Worm (Caenorhabditis elegans) whole organism, mixed stage, embryonic: ENCODE measurements around the gene Y57E12B.11.

ENCODE experiments used
- M03D4.4 ChIP-seq: sonication (generic microtip); optimal IDR thresholded peaks from 2 replicates; lab custom pipeline; 2017; ENCODE audit warnings: mild to moderate bottlenecking, missing genetic modification characterization, missing compliant biosample characterization
- blmp-1 ChIP-seq: fragments of 150-350 bp; optimal IDR thresholded peaks from 2 replicates; lab custom pipeline; 2014; ENCODE audit warnings: missing biosample characterization, missing genetic modification characterization
- ceh-39 ChIP-seq: fragments of 150-350 bp; optimal IDR thresholded peaks from 2 replicates; lab custom pipeline; 2014; ENCODE audit warnings: missing biosample characterization, missing genetic modification characterization
- ceh-43 ChIP-seq: fragments of 200-800 bp; sonication (Bioruptor generic); optimal IDR thresholded peaks from 2 replicates; lab custom pipeline; 2018; ENCODE audit warnings: mild to moderate bottlenecking, missing genetic modification characterization, moderate library complexity, missing compliant biosample characterization
- ceh-83 ChIP-seq: fragments of 200-800 bp; sonication (Bioruptor generic); optimal IDR thresholded peaks from 2 replicates; lab custom pipeline; 2018; ENCODE audit warnings: mild to moderate bottlenecking, missing genetic modification characterization, missing compliant biosample characterization
- ces-1 ChIP-seq: fragments of 150-350 bp; optimal IDR thresholded peaks from 2 replicates; lab custom pipeline; 2014; ENCODE audit warnings: missing biosample characterization, missing genetic modification reagents, missing genetic modification characterization
- cnd-1 ChIP-seq: fragments of 200-800 bp; sonication (Bioruptor generic); optimal IDR thresholded peaks from 2 replicates; lab custom pipeline; 2018; ENCODE audit warnings: mild to moderate bottlenecking, missing genetic modification characterization, missing compliant biosample characterization
- drap-1 ChIP-seq: fragments of 200-800 bp; sonication (Bioruptor generic); optimal IDR thresholded peaks from 3 replicates; lab custom pipeline; 2018; ENCODE audit warnings: mild to moderate bottlenecking, missing genetic modification characterization, missing compliant biosample characterization
- elt-3 ChIP-seq: fragments of 150-350 bp; optimal IDR thresholded peaks from 2 replicates; lab custom pipeline; 2014; ENCODE audit warnings: missing biosample characterization, missing genetic modification characterization
- ham-2 ChIP-seq: fragments of 200-800 bp; sonication (Bioruptor generic); optimal IDR thresholded peaks from 2 replicates; lab custom pipeline; 2018; ENCODE audit warnings: mild to moderate bottlenecking, missing genetic modification characterization, missing compliant biosample characterization
- hlh-1 ChIP-seq: fragments of 150-350 bp; optimal IDR thresholded peaks from 2 replicates; lab custom pipeline; 2014; ENCODE audit warnings: missing biosample characterization, missing genetic modification reagents, missing genetic modification characterization
- lin-13 ChIP-seq: fragments of 150-350 bp; optimal IDR thresholded peaks from 2 replicates; lab custom pipeline; 2014; ENCODE audit warnings: missing biosample characterization, missing genetic modification characterization
- lin-32 ChIP-seq: fragments of 200-800 bp; sonication (Bioruptor generic); optimal IDR thresholded peaks from 2 replicates; lab custom pipeline; 2018; ENCODE audit warnings: mild to moderate bottlenecking, missing genetic modification characterization, missing compliant biosample characterization
- lsy-2 ChIP-seq: fragments of 150-350 bp; optimal IDR thresholded peaks from 2 replicates; lab custom pipeline; 2014; ENCODE audit warnings: missing biosample characterization, missing genetic modification characterization
- mab-5 ChIP-seq: fragments of 150-350 bp; optimal IDR thresholded peaks from 2 replicates; lab custom pipeline; 2014; ENCODE audit warnings: missing biosample characterization, missing genetic modification characterization
- mep-1 ChIP-seq: fragments of 150-350 bp; optimal IDR thresholded peaks from 2 replicates; lab custom pipeline; 2017; ENCODE audit warnings: missing biosample characterization, missing genetic modification reagents, missing genetic modification characterization, inconsistent platforms
- mls-2 ChIP-seq: sonication (generic microtip); optimal IDR thresholded peaks from 2 replicates; lab custom pipeline; 2016; ENCODE audit warnings: mild to moderate bottlenecking, missing genetic modification characterization, moderate library complexity, missing compliant biosample characterization
- nhr-12 ChIP-seq: fragments of 150-350 bp; optimal IDR thresholded peaks from 2 replicates; lab custom pipeline; 2014; ENCODE audit warnings: missing biosample characterization, missing genetic modification characterization
- nhr-2 ChIP-seq: fragments of 150-350 bp; optimal IDR thresholded peaks from 2 replicates; lab custom pipeline; 2014; ENCODE audit warnings: missing biosample characterization, missing genetic modification characterization
- nhr-237 ChIP-seq: fragments of 150-350 bp; optimal IDR thresholded peaks from 2 replicates; lab custom pipeline; 2014; ENCODE audit warnings: missing biosample characterization, missing genetic modification characterization
- nhr-28 ChIP-seq: fragments of 150-350 bp; optimal IDR thresholded peaks from 2 replicates; lab custom pipeline; 2014; ENCODE audit warnings: missing biosample characterization, missing genetic modification characterization
- nhr-76 ChIP-seq: sonication (generic microtip); optimal IDR thresholded peaks from 2 replicates; lab custom pipeline; 2017; ENCODE audit warnings: missing biosample characterization, missing genetic modification characterization
- pha-4 ChIP-seq: fragments of 150-350 bp; optimal IDR thresholded peaks from 2 replicates; lab custom pipeline; 2018; ENCODE audit warnings: missing biosample characterization, missing genetic modification reagents, missing genetic modification characterization
- sem-2 ChIP-seq: fragments of 200-800 bp; sonication (Bioruptor generic); optimal IDR thresholded peaks from 2 replicates; lab custom pipeline; 2018; ENCODE audit warnings: mild to moderate bottlenecking, missing genetic modification characterization, missing compliant biosample characterization
- snpc-4 ChIP-seq: fragments of 150-350 bp; optimal IDR thresholded peaks from 2 replicates; lab custom pipeline; 2014; ENCODE audit warnings: missing biosample characterization, missing genetic modification characterization
- sptf-1 ChIP-seq: sonication (generic microtip); optimal IDR thresholded peaks from 2 replicates; lab custom pipeline; 2017; ENCODE audit warnings: mild to moderate bottlenecking, missing genetic modification characterization, moderate library complexity, missing compliant biosample characterization
- tbx-8 ChIP-seq: fragments of 200-800 bp; sonication (Bioruptor generic); optimal IDR thresholded peaks from 2 replicates; lab custom pipeline; 2018; ENCODE audit warnings: mild to moderate bottlenecking, missing genetic modification characterization, moderate library complexity, missing compliant biosample characterization
- unc-120 ChIP-seq: sonication (generic microtip); optimal IDR thresholded peaks from 2 replicates; lab custom pipeline; 2017; ENCODE audit warnings: missing genetic modification characterization, missing compliant biosample characterization; ENCODE audit not compliant: poor library complexity, severe bottlenecking
- unc-39 ChIP-seq: fragments of 150-350 bp; optimal IDR thresholded peaks from 2 replicates; lab custom pipeline; 2014; ENCODE audit warnings: missing biosample characterization, missing genetic modification characterization
- unc-62 ChIP-seq: fragments of 150-350 bp; optimal IDR thresholded peaks from 2 replicates; lab custom pipeline; 2014; ENCODE audit warnings: missing biosample characterization, missing genetic modification reagents, missing genetic modification characterization
- zip-8 ChIP-seq: fragments of 150-350 bp; optimal IDR thresholded peaks from 2 replicates; lab custom pipeline; 2014; ENCODE audit warnings: missing biosample characterization, missing genetic modification characterization

The Y57E12B.11 gene

ce11 chrV:6948225-6948624, 1.4 kb downstream of the Y57E12B.11 start, which contains the start of gene Y57E12B.1:
Gene Y57E12B.1, plus strand, starts transcription at chrV:6948525.
- TF ChIP-seq nhr-12 (tag; lab: Kevin White, UChicago) (no peak), ceh-83 (GFP tag; lab: Kevin White, UChicago) (no peak), ham-2 (GFP tag; lab: Kevin White, UChicago) (no peak), cnd-1 (tag; lab: Kevin White, UChicago) (no peak), blmp-1 (tag; lab: Kevin White, UChicago) (no peak), unc-39 (tag; lab: Kevin White, UChicago) (no peak), ceh-39 (tag; lab: Kevin White, UChicago) (no peak), nhr-28 (no peak), mab-5 (tag; lab: Kevin White, UChicago) (no peak), nhr-237 (tag; lab: Kevin White, UChicago) (no peak), zip-8 (tag; lab: Kevin White, UChicago) (no peak), elt-3 (tag; lab: Kevin White, UChicago) (no peak), nhr-76 (no peak), pha-4 (tag; lab: Kevin White, UChicago) (no peak), ceh-43 (GFP tag; lab: Kevin White, UChicago) (no peak), snpc-4 (tag; lab: Kevin White, UChicago) (no peak), unc-62 (no peak), mep-1 (tag; lab: Kevin White, UChicago) (no peak)

DNA sequence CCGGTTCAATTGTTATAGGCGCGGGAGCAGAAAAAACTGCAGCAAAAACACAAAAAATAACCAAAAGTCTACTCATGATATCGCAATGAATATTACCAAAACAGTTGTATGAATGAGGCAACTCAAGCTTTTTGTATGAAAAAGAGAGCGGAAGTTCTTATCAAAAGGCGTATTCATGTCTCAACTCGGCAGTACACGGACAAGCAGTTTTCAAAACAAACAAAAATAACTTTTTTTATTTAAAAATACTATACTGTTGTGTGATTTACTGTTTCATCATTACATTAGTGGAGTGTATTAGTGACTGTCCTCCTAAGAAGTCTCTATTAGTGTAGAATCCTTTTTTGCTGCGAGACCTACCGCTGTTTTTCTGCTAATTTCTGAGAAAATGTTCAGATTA, 2.2 kb downstream of the Y57E12B.11 start, which contains the start of gene Y57E12B.4:
TSS of gene Y57E12B.4 (minus strand) at position 101 of the 400 bp plus-strand sequence.
- TF ChIP-seq hlh-1 (tag; lab: Kevin White, UChicago), result no peak
- no peak for TF ChIP-seq lin-32 (GFP tag; lab: Kevin White, UChicago)

ce11 chrV:6935878-6936277, 13.8 kb downstream of the Y57E12B.11 start, which contains the start of gene Y57E12B.10:
Gene Y57E12B.10, minus strand, starts transcription at chrV:6935978.
- TF ChIP-seq nhr-12 (tag; lab: Kevin White, UChicago) (no peak), mep-1 (tag; lab: Kevin White, UChicago) (no peak), unc-62 (no peak), ces-1 (no peak), tbx-8 (no peak), nhr-28 (no peak)

ce11 chrV:6934212-6934611, 15.5 kb downstream of the Y57E12B.11 start, which contains the start of gene lipl-6:
Gene lipl-6, minus strand, starts transcription at chrV:6934312.
- TF ChIP-seq ceh-83 (GFP tag; lab: Kevin White, UChicago) (no peak), M03D4.4 (tag; lab: Kevin White, UChicago) (no peak), mab-5 (tag; lab: Kevin White, UChicago) (no peak), zip-8 (tag; lab: Kevin White, UChicago) (peak; percentile 87)
- TF ChIP-seq, all 35 proteins: peak for 1

DNA sequence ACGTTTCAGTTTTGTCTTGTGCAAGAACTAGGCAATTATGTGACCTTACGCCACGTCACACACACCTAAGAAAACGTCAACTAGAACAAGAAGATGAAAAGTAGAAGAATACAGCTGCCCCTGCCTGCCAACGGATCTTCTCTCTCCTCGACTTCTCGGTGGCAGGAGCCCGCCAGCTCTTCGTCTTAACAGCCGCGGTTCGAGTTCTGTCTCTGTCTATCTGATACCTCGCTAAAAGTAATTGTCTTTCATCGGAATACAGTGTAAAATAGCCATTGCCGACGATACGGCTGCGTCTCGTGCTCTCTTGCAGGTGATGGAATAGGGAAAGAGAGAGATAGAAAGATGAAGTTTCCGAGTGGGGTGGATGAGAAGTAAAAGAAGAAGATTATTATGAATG, 19.4 kb downstream of the Y57E12B.11 start:
- TF ChIP-seq lin-13 (tag; lab: Kevin White, UChicago), result no peak
- no peak for TF ChIP-seq sptf-1 (tag; lab: Kevin White, UChicago)
- TF ChIP-seq tbx-8, result no peak
- no peak for TF ChIP-seq pha-4 (tag; lab: Kevin White, UChicago)
- no peak for TF ChIP-seq ham-2 (GFP tag; lab: Kevin White, UChicago)
- TF ChIP-seq sem-2 (GFP tag; lab: Kevin White, UChicago), result no peak
- TF ChIP-seq hlh-1 (tag; lab: Kevin White, UChicago), result peak; percentile 85
- no peak for TF ChIP-seq mls-2
- no peak for TF ChIP-seq drap-1
- TF ChIP-seq lin-32 (GFP tag; lab: Kevin White, UChicago), result no peak
- no peak for TF ChIP-seq cnd-1 (tag; lab: Kevin White, UChicago)
- TF ChIP-seq ces-1, result no peak
- TF ChIP-seq mab-5 (tag; lab: Kevin White, UChicago), result no peak
- no peak for TF ChIP-seq ceh-43 (GFP tag; lab: Kevin White, UChicago)
- no peak for TF ChIP-seq elt-3 (tag; lab: Kevin White, UChicago)
- TF ChIP-seq M03D4.4 (tag; lab: Kevin White, UChicago), result peak; percentile 8
- TF ChIP-seq nhr-2 (tag; lab: Kevin White, UChicago), result no peak
- TF ChIP-seq unc-120 (tag; lab: Kevin White, UChicago), result peak; percentile 81
- peak; percentile 59 for TF ChIP-seq unc-62
- no peak for TF ChIP-seq lsy-2
